Worm (Caenorhabditis elegans): ENCODE results near the gene Y41C4A.32.

- TF ChIP-seq skn-1 (tag; optimal IDR thresholded peaks at IDR 0.05) (no peak), swsn-7 (tag; optimal IDR thresholded peaks at IDR 0.05) (no peak), nhr-76 (tag; optimal IDR thresholded peaks at IDR 0.05) (no peak), ceh-63 (GFP tag; optimal IDR thresholded peaks at IDR 0.05) (no peak), tbx-2 (tag; optimal IDR thresholded peaks at IDR 0.05) (no peak)
Measured at ce11 chrIII:11703776-11704093, 17.8 kb upstream of the Y41C4A.32 start, which contains the start of gene col-95.

Data from whole organism, L1 larva.